Worm (Caenorhabditis elegans): ENCODE measurements around the gene F42G4.2.
"Not testable (repeated sequence)": the region's sequence is repeated elsewhere in the genome, so short reads cannot be mapped to it uniquely, and the experiment has no call there.

DNA sequence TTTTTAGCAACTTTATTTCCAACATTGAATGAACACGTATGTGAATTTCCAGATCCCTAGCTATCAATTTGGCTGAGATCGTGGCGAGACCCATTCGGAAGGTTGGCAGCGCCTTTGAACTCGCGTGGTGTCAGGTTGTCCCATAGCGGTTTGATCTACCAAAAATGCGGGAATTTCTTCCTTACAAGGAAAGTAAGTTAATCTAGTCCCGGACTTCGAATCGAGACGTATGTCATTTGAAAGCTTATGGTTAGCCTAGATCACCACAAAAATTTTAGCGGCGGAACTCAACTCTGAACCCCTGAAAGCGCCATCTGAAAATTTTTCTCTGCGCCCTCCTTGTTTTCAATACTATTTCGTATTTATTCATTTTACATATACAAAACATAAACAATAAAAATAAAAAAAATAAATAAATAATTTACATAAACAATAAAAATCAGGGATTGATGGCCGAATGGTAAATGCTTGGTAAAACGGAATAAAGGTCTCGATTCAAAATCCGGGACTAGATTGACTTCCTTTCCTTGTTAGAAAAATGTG, 16.0 kb upstream of the F42G4.2 start, which contains the start of gene F18A11.2:
- not testable (repeated sequence) for TF ChIP-seq med-1 (GFP tag; optimal IDR thresholded peaks at IDR 0.05; ENCODE audit: insufficient read depth); ref-1 (GFP tag; conservative IDR thresholded peaks at IDR 0.05); klf-2 (GFP tag; conservative IDR thresholded peaks at IDR 0.05); flt-1 (GFP tag; IDR thresholded peaks at IDR 0.05); cog-1 (tag; optimal IDR thresholded peaks at IDR 0.05); T22C8.4 (GFP tag; IDR thresholded peaks at IDR 0.05)
